Fruit fly (Drosophila melanogaster) S2 (cell line): ENCODE results near the gene CG31955.

Source experiments
- CG8478 ChIP-seq: fragments of >200 bp; optimal IDR thresholded peaks from 2 replicates; lab custom pipeline; 2018
- CTCF ChIP-seq, 2 experiments: fragments of >200 bp; optimal IDR thresholded peaks; 2 replicates each; lab custom pipeline; 2018

dm6 chr2L:3682489-3682888, 30.4 kb downstream of the CG31955 start:
- TF ChIP-seq CG8478 (lab: Kevin White, UChicago) (no peak), CTCF (optimal IDR thresholded peaks at IDR 0.05; lab: Kevin White, UChicago) (no peak)
